Worm (Caenorhabditis elegans) whole organism, L1 larva: ENCODE data around the gene tftc-1.

Experiments used
- aha-1 ChIP-seq: fragments of 150-350 bp; optimal IDR thresholded peaks from 2 replicates; lab custom pipeline; 2014; ENCODE audit warnings: missing biosample characterization, missing genetic modification characterization
- aly-2 ChIP-seq: fragments of 150-350 bp; optimal IDR thresholded peaks from 2 replicates; lab custom pipeline; 2014; ENCODE audit warnings: missing biosample characterization, missing genetic modification characterization
- ama-1 ChIP-seq: fragments of 150-350 bp; optimal IDR thresholded peaks from 2 replicates; lab custom pipeline; 2014
- ceh-63 ChIP-seq: fragments of 200-800 bp; sonication (Bioruptor generic); optimal IDR thresholded peaks from 2 replicates; lab custom pipeline; 2018; ENCODE audit warnings: mild to moderate bottlenecking, missing genetic modification characterization, missing compliant biosample characterization
- ceh-8 ChIP-seq: fragments of 200-800 bp; sonication (Bioruptor generic); optimal IDR thresholded peaks from 2 replicates; lab custom pipeline; 2018; ENCODE audit warnings: mild to moderate bottlenecking, missing genetic modification characterization, moderate library complexity, missing compliant biosample characterization
- ceh-82 ChIP-seq, 3 experiments: fragments of 150-350 bp in 1 of 3; sonication (generic microtip) in 2 of 3; optimal IDR thresholded peaks; 2 replicates each; lab custom pipeline; 2014 to 2017; ENCODE audit warnings: missing biosample characterization in 3 of 3, missing genetic modification characterization in 3 of 3
- ces-1 ChIP-seq: fragments of 150-350 bp; optimal IDR thresholded peaks from 2 replicates; lab custom pipeline; 2014; ENCODE audit warnings: missing biosample characterization, missing genetic modification reagents, missing genetic modification characterization
- dpl-1 ChIP-seq, 3 experiments: fragments of 150-350 bp in 2 of 3; sonication (generic microtip) in 1 of 3; optimal IDR thresholded peaks; 2 replicates each; lab custom pipeline; 2014 to 2017; ENCODE audit warnings: missing biosample characterization in 3 of 3, missing genetic modification characterization in 3 of 3, missing genetic modification reagents in 3 of 3
- dsc-1 ChIP-seq: sonication (generic microtip); optimal IDR thresholded peaks from 2 replicates; lab custom pipeline; 2016; ENCODE audit warnings: mild to moderate bottlenecking, missing genetic modification characterization, missing compliant biosample characterization
- efl-1 ChIP-seq, 4 experiments: fragments of 150-350 bp; optimal IDR thresholded peaks in 3 of 4; peaks in 1 of 4; 1 replicate in 1 of 4; 2 replicates in 3 of 4; lab custom pipeline; 2014; ENCODE audit warnings: missing biosample characterization in 2 of 4, missing genetic modification characterization in 2 of 4, missing genetic modification reagents in 2 of 4
- egl-27 ChIP-seq, 2 experiments: fragments of 150-350 bp in 1 of 2; sonication (generic microtip); optimal IDR thresholded peaks; 3 replicates each; lab custom pipeline; 2017 to 2018; ENCODE audit warnings: missing biosample characterization in 2 of 2, missing genetic modification characterization in 2 of 2, missing genetic modification reagents in 2 of 2
- ets-5 ChIP-seq: fragments of 200-800 bp; sonication (Bioruptor generic); IDR thresholded peaks from 2 replicates; pipeline ENCODE4 v1.3.6; 2022; ENCODE audit warnings: missing genetic modification characterization, missing compliant biosample characterization
- fkh-4 ChIP-seq: sonication (generic microtip); optimal IDR thresholded peaks from 2 replicates; lab custom pipeline; 2016; ENCODE audit warnings: missing compliant biosample characterization, missing genetic modification characterization, borderline replicate concordance
- fkh-8 ChIP-seq: sonication (generic microtip); optimal IDR thresholded peaks from 2 replicates; lab custom pipeline; 2016; ENCODE audit warnings: mild to moderate bottlenecking, missing genetic modification characterization, missing compliant biosample characterization
- hlh-17 ChIP-seq: fragments of 200-800 bp; sonication (Bioruptor generic); optimal IDR thresholded peaks from 2 replicates; lab custom pipeline; 2018; ENCODE audit warnings: missing genetic modification characterization, mild to moderate bottlenecking, missing compliant biosample characterization, moderate library complexity, borderline replicate concordance
- jun-1 ChIP-seq: fragments of 150-350 bp; optimal IDR thresholded peaks from 2 replicates; lab custom pipeline; 2014; ENCODE audit warnings: missing biosample characterization, missing genetic modification reagents, missing genetic modification characterization
- lin-13 ChIP-seq: fragments of 150-350 bp; optimal IDR thresholded peaks from 2 replicates; lab custom pipeline; 2014; ENCODE audit warnings: missing biosample characterization, missing genetic modification reagents, missing genetic modification characterization
- lin-14 ChIP-seq: fragments of 200-800 bp; sonication (Bioruptor generic); optimal IDR thresholded peaks from 2 replicates; lab custom pipeline; 2018; ENCODE audit warnings: mild to moderate bottlenecking, missing genetic modification characterization, moderate library complexity, missing compliant biosample characterization
- lin-15B ChIP-seq: fragments of 150-350 bp; sonication (generic microtip); optimal IDR thresholded peaks from 3 replicates; lab custom pipeline; 2014; ENCODE audit warnings: missing biosample characterization, missing genetic modification characterization
- mdl-1 ChIP-seq, 2 experiments: fragments of 150-350 bp; optimal IDR thresholded peaks; 2 replicates each; lab custom pipeline; 2014 to 2017; ENCODE audit warnings: missing biosample characterization in 2 of 2, missing genetic modification characterization in 2 of 2, inconsistent platforms in 1 of 2
- nhr-19 ChIP-seq: fragments of 200-800 bp; sonication (Bioruptor generic); conservative IDR thresholded peaks from 2 replicates; pipeline ENCODE4 v1.3.6; 2022; ENCODE audit warnings: missing genetic modification characterization, missing compliant biosample characterization
- nhr-71 ChIP-seq: sonication (generic microtip); optimal IDR thresholded peaks from 2 replicates; lab custom pipeline; 2016; ENCODE audit warnings: mild to moderate bottlenecking, missing genetic modification characterization, moderate library complexity, missing compliant biosample characterization
- nhr-84 ChIP-seq: sonication (generic microtip); optimal IDR thresholded peaks from 2 replicates; lab custom pipeline; 2017; ENCODE audit warnings: missing biosample characterization, missing genetic modification characterization
- nhr-85 ChIP-seq: sonication (generic microtip); peaks from one replicate; lab custom pipeline; 2016; ENCODE audit warnings: missing genetic modification characterization, inconsistent platforms, missing compliant biosample characterization
- nhr-90 ChIP-seq: sonication (generic microtip); optimal IDR thresholded peaks from 2 replicates; lab custom pipeline; 2016; ENCODE audit warnings: mild to moderate bottlenecking, missing genetic modification characterization, missing compliant biosample characterization; ENCODE audit not compliant: poor library complexity
- skn-1 ChIP-seq: fragments of 150-350 bp; optimal IDR thresholded peaks from 2 replicates; lab custom pipeline; 2014; ENCODE audit warnings: missing biosample characterization, missing genetic modification characterization
- snu-23 ChIP-seq: sonication (generic microtip); optimal IDR thresholded peaks from 2 replicates; lab custom pipeline; 2016; ENCODE audit warnings: missing genetic modification characterization, missing compliant biosample characterization
- sptf-1 ChIP-seq: fragments of 150-350 bp; optimal IDR thresholded peaks from 2 replicates; lab custom pipeline; 2014; ENCODE audit warnings: missing biosample characterization, missing genetic modification characterization
- sup-37 ChIP-seq: fragments of 200-800 bp; sonication (Bioruptor generic); optimal IDR thresholded peaks from 2 replicates; lab custom pipeline; 2018; ENCODE audit warnings: mild to moderate bottlenecking, missing genetic modification characterization, missing compliant biosample characterization
- tbx-2 ChIP-seq: sonication (generic microtip); optimal IDR thresholded peaks from 2 replicates; lab custom pipeline; 2016; ENCODE audit warnings: missing genetic modification characterization, missing compliant biosample characterization
- unc-130 ChIP-seq: fragments of 150-350 bp; optimal IDR thresholded peaks from 2 replicates; lab custom pipeline; 2017; ENCODE audit warnings: missing biosample characterization, missing genetic modification characterization, inconsistent platforms
- unc-30 ChIP-seq: sonication (generic microtip); optimal IDR thresholded peaks from 2 replicates; lab custom pipeline; 2017; ENCODE audit warnings: missing biosample characterization, missing genetic modification characterization
- unc-62 ChIP-seq: fragments of 150-350 bp; optimal IDR thresholded peaks from 2 replicates; lab custom pipeline; 2014; ENCODE audit warnings: missing biosample characterization, missing genetic modification reagents, missing genetic modification characterization
- unc-86 ChIP-seq: sonication (generic microtip); optimal IDR thresholded peaks from 2 replicates; lab custom pipeline; 2016; ENCODE audit warnings: missing genetic modification characterization, missing compliant biosample characterization
- vab-15 ChIP-seq: sonication (generic microtip); optimal IDR thresholded peaks from 2 replicates; lab custom pipeline; 2017; ENCODE audit warnings: missing genotype, mild to moderate bottlenecking, missing genetic modification characterization, missing compliant biosample characterization
- xbp-1 ChIP-seq: sonication (generic microtip); optimal IDR thresholded peaks from 2 replicates; lab custom pipeline; 2016; ENCODE audit warnings: missing genetic modification characterization, missing compliant biosample characterization
- zip-4 ChIP-seq: fragments of 200-800 bp; sonication (Bioruptor generic); optimal IDR thresholded peaks from 2 replicates; lab custom pipeline; 2018; ENCODE audit warnings: mild to moderate bottlenecking, missing genetic modification characterization, moderate library complexity, missing compliant biosample characterization
- ztf-4 ChIP-seq: fragments of 150-350 bp; optimal IDR thresholded peaks from 2 replicates; lab custom pipeline; 2014; ENCODE audit warnings: missing biosample characterization, missing genetic modification characterization

Gene tftc-1

ce11 chrIV:2311554-2311953, 37.5 kb upstream of the tftc-1 start:
- TF ChIP-seq ceh-8 (GFP tag; lab: Kevin White, UChicago) (no peak), egl-27 (tag; optimal IDR thresholded peaks at IDR 0.05; lab: Kevin White, UChicago) (no peak), vab-15 (tag; lab: Kevin White, UChicago) (no peak), tbx-2 (no peak), ztf-4 (tag; lab: Kevin White, UChicago) (no peak), lin-15B (tag; lab: Kevin White, UChicago) (no peak), skn-1 (tag; lab: Kevin White, UChicago) (no peak), unc-130 (no peak), lin-13 (GFP tag; lab: Kevin White, UChicago) (no peak), ets-5 (no peak), nhr-19 (GFP tag; lab: Robert Waterston, UW) (no peak), unc-62 (no peak), ceh-63 (GFP tag; lab: Kevin White, UChicago) (no peak), unc-30 (tag; lab: Kevin White, UChicago) (no peak)

- TF ChIP-seq lin-14 (no peak), ama-1 (lab: Kevin White, UChicago) (peak; percentile 13), aha-1 (tag; lab: Kevin White, UChicago) (no peak), unc-130 (no peak), nhr-90 (tag; lab: Kevin White, UChicago) (peak; percentile 6), jun-1 (no peak), ceh-63 (GFP tag; lab: Kevin White, UChicago) (no peak), nhr-85 (peak; percentile 11), aly-2 (tag; lab: Kevin White, UChicago) (peak; percentile 15), nhr-71 (tag; lab: Kevin White, UChicago) (peak; percentile 23), mdl-1 (tag; optimal IDR thresholded peaks at IDR 0.05; lab: Kevin White, UChicago) (no peak), efl-1 (optimal IDR thresholded peaks at IDR 0.05; lab: Kevin White, UChicago) (no peak), efl-1 (GFP tag; optimal IDR thresholded peaks at IDR 0.05 in 1 of 2; lab: Kevin White, UChicago) (peak in 1 of 2 experiments; percentile 89), xbp-1 (tag; lab: Kevin White, UChicago) (no peak), snu-23 (GFP tag; lab: Kevin White, UChicago) (no peak), fkh-8 (tag; lab: Kevin White, UChicago) (no peak), sup-37 (GFP tag; lab: Kevin White, UChicago) (no peak), fkh-4 (tag; lab: Kevin White, UChicago) (no peak), nhr-84 (no peak), dsc-1 (tag; lab: Kevin White, UChicago) (no peak)
Observed at ce11 chrIV:2313721-2314683, 35.1 kb upstream of the tftc-1 start, which contains the start of gene vha-11. TSS of gene vha-11 (minus strand) at chrIV:2314567.

DNA sequence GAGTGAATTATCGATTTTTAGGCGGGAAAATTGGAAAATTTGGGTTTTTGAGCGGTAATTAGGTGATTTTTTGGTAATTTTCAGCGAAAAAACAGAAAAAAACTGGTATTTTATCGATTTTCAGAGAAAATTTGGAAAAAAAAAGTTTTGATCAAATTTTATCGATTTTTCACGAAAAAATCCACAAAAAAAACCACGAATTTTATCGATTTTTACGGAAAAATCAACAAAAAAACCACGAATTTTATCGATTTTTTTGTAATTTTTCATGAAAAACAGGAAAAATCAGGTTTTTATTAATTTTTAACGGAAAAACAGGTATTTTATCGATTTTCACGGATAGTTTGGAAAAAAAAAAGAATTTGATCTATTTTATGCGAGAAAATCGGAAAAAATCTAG, 34.2 kb upstream of the tftc-1 start:
- TF ChIP-seq dpl-1 (GFP tag; optimal IDR thresholded peaks at IDR 0.05; lab: Kevin White, UChicago) (no peak), sptf-1 (no peak), ces-1 (no peak), unc-86 (tag; lab: Kevin White, UChicago) (no peak), zip-4 (GFP tag; lab: Kevin White, UChicago) (no peak), dsc-1 (tag; lab: Kevin White, UChicago) (no peak), fkh-8 (tag; lab: Kevin White, UChicago) (no peak), hlh-17 (GFP tag; lab: Kevin White, UChicago) (no peak), ceh-82 (tag; optimal IDR thresholded peaks at IDR 0.05; lab: Kevin White, UChicago) (no peak), ztf-4 (tag; lab: Kevin White, UChicago) (no peak)
